Worm (Caenorhabditis elegans) whole organism, L4 larva: Measurements from ENCODE around the gene osm-11.
A peak's percentile ranks its signal among the peaks of the same experiment; 100 is the strongest.

Experiments
- F10B5.3 ChIP-seq: sonication (generic microtip); optimal IDR thresholded peaks from 2 replicates; lab custom pipeline; 2016; ENCODE audit warnings: mild to moderate bottlenecking, missing genetic modification characterization, missing compliant biosample characterization
- F26F4.8 ChIP-seq: fragments of 200-800 bp; sonication (Bioruptor generic); conservative IDR thresholded peaks from 2 replicates; pipeline ENCODE4 v1.3.6; 2022; ENCODE audit warnings: missing genetic modification characterization, missing compliant biosample characterization
- F49E8.2 ChIP-seq: sonication (generic microtip); optimal IDR thresholded peaks from 2 replicates; lab custom pipeline; 2016; ENCODE audit warnings: missing compliant biosample characterization, mild to moderate bottlenecking, missing genetic modification characterization, borderline replicate concordance
- R02D3.7 ChIP-seq: fragments of 150-350 bp; sonication (generic microtip); optimal IDR thresholded peaks from 3 replicates; lab custom pipeline; 2014; ENCODE audit warnings: missing biosample characterization, missing genetic modification characterization
- T26A8.4 ChIP-seq: fragments of 200-800 bp; sonication (Bioruptor generic); IDR thresholded peaks from 2 replicates; pipeline ENCODE4 v1.3.6; 2022; ENCODE audit warnings: missing genetic modification characterization, missing compliant biosample characterization
- Y48G9A.11 ChIP-seq: fragments of 200-800 bp; sonication (Bioruptor generic); IDR thresholded peaks from 2 replicates; pipeline ENCODE4 v1.3.6; 2022; ENCODE audit warnings: missing genetic modification reagents, missing genetic modification characterization, missing compliant biosample characterization
- aha-1 ChIP-seq: fragments of 150-350 bp; peaks from one replicate; lab custom pipeline; 2014; ENCODE audit warnings: missing biosample characterization, missing genetic modification characterization
- arid-1 ChIP-seq: fragments of 200-800 bp; sonication (Bioruptor generic); conservative IDR thresholded peaks from 2 replicates; pipeline ENCODE4 v1.3.6; 2022; ENCODE audit warnings: missing genetic modification reagents, missing genetic modification characterization, missing compliant biosample characterization
- ceh-32 ChIP-seq: sonication (generic microtip); optimal IDR thresholded peaks from 2 replicates; lab custom pipeline; 2016; ENCODE audit warnings: mild to moderate bottlenecking, missing genetic modification characterization, missing compliant biosample characterization; ENCODE audit not compliant: poor library complexity
- ceh-44 ChIP-seq: fragments of 200-800 bp; sonication (Bioruptor generic); IDR thresholded peaks from 2 replicates; pipeline ENCODE4 v1.3.6; 2022; ENCODE audit warnings: missing genetic modification reagents, missing genetic modification characterization, missing compliant biosample characterization
- ctbp-1 ChIP-seq: fragments of 200-800 bp; sonication (Bioruptor generic); IDR thresholded peaks from 2 replicates; pipeline ENCODE4 v1.3.6; 2022; ENCODE audit warnings: missing genetic modification reagents, missing genetic modification characterization, missing compliant biosample characterization
- daf-16 ChIP-seq, 3 experiments: sonication (generic microtip); optimal IDR thresholded peaks; 2 replicates each; lab custom pipeline; 2016 to 2017; ENCODE audit warnings: missing genetic modification characterization in 3 of 3, missing genetic modification reagents in 3 of 3, mild to moderate bottlenecking in 2 of 3, missing compliant biosample characterization in 2 of 3, missing biosample characterization in 1 of 3, moderate library complexity in 1 of 3
- daf-19 ChIP-seq: fragments of 200-800 bp; sonication (Bioruptor generic); conservative IDR thresholded peaks from 2 replicates; pipeline ENCODE4 v1.3.6; 2022; ENCODE audit warnings: missing genetic modification characterization, missing compliant biosample characterization
- dmd-6 ChIP-seq: fragments of 200-800 bp; sonication (Bioruptor generic); IDR thresholded peaks from 2 replicates; pipeline ENCODE4 v1.3.6; 2022; ENCODE audit warnings: missing genetic modification reagents, missing genetic modification characterization, missing compliant biosample characterization
- dmd-9 ChIP-seq: fragments of 200-800 bp; sonication (Bioruptor generic); IDR thresholded peaks from 2 replicates; pipeline ENCODE4 v1.3.6; 2022; ENCODE audit warnings: missing genetic modification reagents, missing genetic modification characterization, missing compliant biosample characterization
- dve-1 ChIP-seq: sonication (generic microtip); optimal IDR thresholded peaks from 2 replicates; lab custom pipeline; 2017; ENCODE audit warnings: antibody characterized with exemption, mild to moderate bottlenecking, missing genetic modification characterization, missing compliant biosample characterization; ENCODE audit not compliant: insufficient read depth
- egl-43 ChIP-seq: fragments of 200-800 bp; sonication (Bioruptor generic); IDR thresholded peaks from 2 replicates; pipeline ENCODE4 v1.3.6; 2022; ENCODE audit warnings: missing genetic modification reagents, missing genetic modification characterization, missing compliant biosample characterization
- fkh-10 ChIP-seq: fragments of 150-350 bp; optimal IDR thresholded peaks from 2 replicates; lab custom pipeline; 2014; ENCODE audit warnings: missing biosample characterization, missing genetic modification reagents, missing genetic modification characterization
- fos-1 ChIP-seq: fragments of 150-350 bp; optimal IDR thresholded peaks from 2 replicates; lab custom pipeline; 2014; ENCODE audit warnings: missing biosample characterization, missing genetic modification characterization
- hlh-30 ChIP-seq: sonication (generic microtip); optimal IDR thresholded peaks from 2 replicates; lab custom pipeline; 2017; ENCODE audit warnings: antibody characterized with exemption, mild to moderate bottlenecking, missing genetic modification characterization, missing compliant biosample characterization; ENCODE audit not compliant: insufficient read depth
- hmg-1.1 ChIP-seq: fragments of 200-800 bp; sonication (Bioruptor generic); IDR thresholded peaks from 2 replicates; pipeline ENCODE4 v1.3.6; 2022; ENCODE audit warnings: missing genetic modification reagents, missing genetic modification characterization, missing compliant biosample characterization
- lin-13 ChIP-seq: fragments of 150-350 bp; optimal IDR thresholded peaks from 2 replicates; lab custom pipeline; 2014; ENCODE audit warnings: missing biosample characterization, missing genetic modification reagents, missing genetic modification characterization
- lin-15B ChIP-seq: fragments of 150-350 bp; sonication (generic microtip); optimal IDR thresholded peaks from 3 replicates; lab custom pipeline; 2014; ENCODE audit warnings: missing biosample characterization, missing genetic modification characterization
- lin-39 ChIP-seq: fragments of 150-350 bp; optimal IDR thresholded peaks from 2 replicates; lab custom pipeline; 2014; ENCODE audit warnings: missing biosample characterization, missing genetic modification reagents, missing genetic modification characterization
- lsy-2 ChIP-seq, 2 experiments: fragments of 150-350 bp in 1 of 2; sonication (generic microtip) in 1 of 2; optimal IDR thresholded peaks; 2 replicates each; lab custom pipeline; 2014 to 2017; ENCODE audit warnings: missing biosample characterization in 2 of 2, missing genetic modification characterization in 2 of 2
- madf-9 ChIP-seq: fragments of 200-800 bp; sonication (Bioruptor generic); conservative IDR thresholded peaks from 2 replicates; pipeline ENCODE4 v1.3.6; 2022; ENCODE audit warnings: missing genetic modification reagents, missing genetic modification characterization, missing compliant biosample characterization
- mep-1 ChIP-seq: fragments of 150-350 bp; sonication (generic microtip); optimal IDR thresholded peaks from 3 replicates; lab custom pipeline; 2014; ENCODE audit warnings: missing biosample characterization, missing genetic modification characterization
- mes-2 ChIP-seq: sonication (generic microtip); optimal IDR thresholded peaks from 2 replicates; lab custom pipeline; 2016; ENCODE audit warnings: missing genotype, mild to moderate bottlenecking, missing genetic modification characterization, missing compliant biosample characterization; ENCODE audit not compliant: poor library complexity, severe bottlenecking
- nhr-11 ChIP-seq: fragments of 150-350 bp; optimal IDR thresholded peaks from 2 replicates; lab custom pipeline; 2014; ENCODE audit warnings: missing biosample characterization, missing genetic modification characterization
- nhr-237 ChIP-seq: sonication (generic microtip); optimal IDR thresholded peaks from 2 replicates; lab custom pipeline; 2017; ENCODE audit warnings: missing biosample characterization, missing genetic modification characterization
- nhr-28 ChIP-seq: fragments of 150-350 bp; optimal IDR thresholded peaks from 2 replicates; lab custom pipeline; 2014; ENCODE audit warnings: missing biosample characterization, missing genetic modification characterization
- nhr-41 ChIP-seq: fragments of 200-800 bp; sonication (Bioruptor generic); IDR thresholded peaks from 2 replicates; pipeline ENCODE4 v1.3.6; 2022; ENCODE audit warnings: missing genetic modification reagents, missing genetic modification characterization, missing compliant biosample characterization
- nhr-76 ChIP-seq: fragments of 150-350 bp; optimal IDR thresholded peaks from 2 replicates; lab custom pipeline; 2014; ENCODE audit warnings: missing biosample characterization, missing genetic modification characterization
- php-3 ChIP-seq: fragments of 200-800 bp; sonication (Bioruptor generic); IDR thresholded peaks from 2 replicates; pipeline ENCODE4 v1.3.6; 2022; ENCODE audit warnings: missing genetic modification reagents, missing genetic modification characterization, missing compliant biosample characterization
- set-16 ChIP-seq: fragments of 200-800 bp; sonication (Bioruptor generic); IDR thresholded peaks from 2 replicates; pipeline ENCODE4 v1.3.6; 2022; ENCODE audit warnings: missing genetic modification reagents, missing genetic modification characterization, missing compliant biosample characterization
- skn-1 ChIP-seq: fragments of 150-350 bp; optimal IDR thresholded peaks from 2 replicates; lab custom pipeline; 2014; ENCODE audit warnings: missing biosample characterization, missing genetic modification characterization
- snpc-1.2 ChIP-seq: fragments of 200-800 bp; sonication (Bioruptor generic); IDR thresholded peaks from 2 replicates; pipeline ENCODE4 v1.3.6; 2022; ENCODE audit warnings: missing genetic modification reagents, missing genetic modification characterization, missing compliant biosample characterization
- unc-130 ChIP-seq: sonication (generic microtip); optimal IDR thresholded peaks from 2 replicates; lab custom pipeline; 2016; ENCODE audit warnings: missing genetic modification reagents, missing genetic modification characterization, missing compliant biosample characterization
- unc-62 ChIP-seq, 3 experiments: fragments of 150-350 bp in 1 of 3; sonication (generic microtip); optimal IDR thresholded peaks in 2 of 3; peaks in 1 of 3; 1 replicate in 1 of 3; 2 replicates in 2 of 3; lab custom pipeline; 2014 to 2017; ENCODE audit warnings: missing biosample characterization in 3 of 3, missing genetic modification characterization in 3 of 3, missing genetic modification reagents in 3 of 3, missing genotype in 1 of 3
- zag-1 ChIP-seq: fragments of 150-350 bp; optimal IDR thresholded peaks from 2 replicates; lab custom pipeline; 2014; ENCODE audit warnings: missing biosample characterization, missing genetic modification characterization
- zfp-2 ChIP-seq: sonication (generic microtip); optimal IDR thresholded peaks from 2 replicates; lab custom pipeline; 2016; ENCODE audit warnings: mild to moderate bottlenecking, missing genetic modification characterization, missing compliant biosample characterization
- zip-2 ChIP-seq: fragments of 150-350 bp; optimal IDR thresholded peaks from 2 replicates; lab custom pipeline; 2014; ENCODE audit warnings: missing biosample characterization, missing genetic modification characterization

Gene osm-11

ce11 chrX:17412642-17413041 lies 8.7 kb downstream of the osm-11 start:
- TF ChIP-seq unc-62 (GFP tag; optimal IDR thresholded peaks at IDR 0.05 in 1 of 2; lab: Kevin White, UChicago): peak in 1 of 2 experiments; percentile 10
- TF ChIP-seq unc-62 (tag; optimal IDR thresholded peaks at IDR 0.05; lab: Kevin White, UChicago): no peak
- no peak for TF ChIP-seq nhr-76 (tag; lab: Kevin White, UChicago)

ce11 chrX:17408855-17409254 lies 12.5 kb downstream of the osm-11 start:
- peak; percentile 59 for TF ChIP-seq R02D3.7 (tag; lab: Kevin White, UChicago)
- peak; percentile 7 for TF ChIP-seq mes-2 (tag; lab: Kevin White, UChicago)
- no peak for TF ChIP-seq zfp-2 (tag; lab: Kevin White, UChicago)
- TF ChIP-seq lin-15B (tag; lab: Kevin White, UChicago): no peak
- no peak for TF ChIP-seq F49E8.2
- peak; percentile 1 for TF ChIP-seq hlh-30
- no peak for TF ChIP-seq ceh-44 (GFP tag; lab: Robert Waterston, UW)

ce11 chrX:17403058-17403457 lies 18.3 kb downstream of the osm-11 start:
- TF ChIP-seq fkh-10 (GFP tag; lab: Kevin White, UChicago) (no peak), unc-62 (GFP tag; optimal IDR thresholded peaks at IDR 0.05 in 1 of 2; lab: Kevin White, UChicago) (peak in 1 of 2 experiments; percentile 91), unc-62 (tag; optimal IDR thresholded peaks at IDR 0.05; lab: Kevin White, UChicago) (no peak)

- TF ChIP-seq unc-62 (GFP tag; optimal IDR thresholded peaks at IDR 0.05 in 1 of 2; lab: Kevin White, UChicago) (peak in 1 of 2 experiments; percentile 49), unc-62 (tag; optimal IDR thresholded peaks at IDR 0.05; lab: Kevin White, UChicago) (no peak), daf-16 (GFP tag; optimal IDR thresholded peaks at IDR 0.05; lab: Kevin White, UChicago) (no peak), daf-16 (tag; optimal IDR thresholded peaks at IDR 0.05; lab: Kevin White, UChicago) (no peak), lin-13 (GFP tag; lab: Kevin White, UChicago) (no peak), php-3 (GFP tag; lab: Robert Waterston, UW) (peak; percentile 42; the same call in 1 of the 2 replicates), daf-19 (GFP tag; lab: Robert Waterston, UW) (no peak), ceh-32 (tag; lab: Kevin White, UChicago) (no peak), fkh-10 (GFP tag; lab: Kevin White, UChicago) (no peak), lin-39 (tag; lab: Kevin White, UChicago) (no peak), madf-9 (no peak), arid-1 (no peak), dve-1 (tag; lab: Kevin White, UChicago) (peak; percentile 36), set-16 (GFP tag; lab: Robert Waterston, UW) (no peak)
Observed at ce11 chrX:17401264-17401663, 20.1 kb downstream of the osm-11 start, which contains the start of gene F11C7.6. F11C7.6 (plus strand) TSS chrX:17401564.

DNA sequence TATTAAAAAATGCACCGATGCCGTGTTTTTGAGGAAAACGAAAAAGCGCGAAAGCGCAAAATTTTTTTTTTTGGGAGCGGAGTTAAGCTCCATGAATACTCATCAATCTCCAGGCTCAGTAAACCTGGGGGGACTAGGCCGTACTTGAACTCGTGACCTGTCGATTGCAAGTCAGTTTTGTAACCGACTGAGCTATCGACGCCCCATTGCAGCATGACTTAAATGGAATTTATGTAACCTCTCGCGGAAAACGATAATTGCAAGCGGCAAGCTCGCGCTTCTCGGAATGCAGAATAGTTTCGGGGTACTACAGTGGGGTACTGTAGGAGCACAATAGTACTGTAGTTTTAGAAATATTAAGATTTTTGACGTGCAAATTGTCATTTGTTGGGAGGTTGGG lies 21.0 kb downstream of the osm-11 start:
- no peak for TF ChIP-seq ctbp-1
- peak; percentile 36; the same call in 1 of the 2 replicates for TF ChIP-seq egl-43 (GFP tag; lab: Robert Waterston, UW)
- TF ChIP-seq zip-2 (tag; lab: Kevin White, UChicago): no peak
- TF ChIP-seq nhr-237 (tag; lab: Kevin White, UChicago): no peak
- 0 out of 2 replicates have a peak, but pooled peaks have one; percentile 11 for TF ChIP-seq dmd-6 (GFP tag; lab: Robert Waterston, UW)
- TF ChIP-seq F26F4.8 (GFP tag; lab: Robert Waterston, UW): no peak
- TF ChIP-seq lsy-2 (tag; optimal IDR thresholded peaks at IDR 0.05; lab: Kevin White, UChicago): no peak
- no peak for TF ChIP-seq fos-1 (tag; lab: Kevin White, UChicago)
- TF ChIP-seq mep-1 (tag; lab: Kevin White, UChicago): no peak
- no peak for TF ChIP-seq php-3 (GFP tag; lab: Robert Waterston, UW)
- no peak for TF ChIP-seq dmd-9 (GFP tag; lab: Robert Waterston, UW)
- TF ChIP-seq daf-16 (GFP tag; optimal IDR thresholded peaks at IDR 0.05; lab: Kevin White, UChicago): no peak
- TF ChIP-seq daf-16 (tag; optimal IDR thresholded peaks at IDR 0.05; lab: Kevin White, UChicago): no peak
- TF ChIP-seq unc-130 (GFP tag; lab: Kevin White, UChicago): no peak
- TF ChIP-seq hmg-1.1 (GFP tag; lab: Robert Waterston, UW): no peak
- no peak for TF ChIP-seq Y48G9A.11 (GFP tag; lab: Robert Waterston, UW)
- TF ChIP-seq aha-1 (tag; lab: Kevin White, UChicago): peak; percentile 44
- no peak for TF ChIP-seq zag-1
- TF ChIP-seq snpc-1.2 (GFP tag; lab: Robert Waterston, UW): 0 out of 2 replicates have a peak, but pooled peaks have one; percentile 34
- no peak for TF ChIP-seq F10B5.3 (tag; lab: Kevin White, UChicago)
- no peak for TF ChIP-seq nhr-41
- 0 out of 2 replicates have a peak, but pooled peaks have one; percentile 5 for TF ChIP-seq madf-9
- TF ChIP-seq skn-1 (tag; lab: Kevin White, UChicago): no peak
- TF ChIP-seq nhr-28 (tag; lab: Kevin White, UChicago): no peak
- no peak for TF ChIP-seq T26A8.4
- TF ChIP-seq nhr-11 (tag; lab: Kevin White, UChicago): no peak
